Fruit fly (Drosophila melanogaster) whole organism, embryonic: Measurements from ENCODE around the gene corto.
A peak's percentile ranks its signal among the peaks of the same experiment; 100 is the strongest.

Experiments used
- Bdp1 ChIP-seq: fragments of 200-800 bp; sonication (Bioruptor generic); optimal IDR thresholded peaks from 3 replicates; lab custom pipeline; 2016; ENCODE audit warnings: missing biosample characterization, missing genetic modification characterization
- C15 ChIP-seq: fragments of 200-800 bp; sonication (Bioruptor generic); IDR thresholded peaks from 3 replicates; pipeline ENCODE4 v1.3.6; 2022; ENCODE audit warnings: missing biosample characterization, missing genetic modification characterization
- CG1233 ChIP-seq: fragments of 200-800 bp; sonication (Bioruptor generic); optimal IDR thresholded peaks from 4 replicates; lab custom pipeline; 2018; ENCODE audit warnings: missing biosample characterization, mild to moderate bottlenecking, missing genetic modification characterization
- CG12659 ChIP-seq: fragments of 200-800 bp; sonication (Bioruptor generic); optimal IDR thresholded peaks from 3 replicates; lab custom pipeline; 2017; ENCODE audit warnings: mild to moderate bottlenecking, missing biosample characterization, missing genetic modification reagents, missing genetic modification characterization
- CG12942 ChIP-seq: fragments of 200-800 bp; sonication (Bioruptor generic); optimal IDR thresholded peaks from 3 replicates; lab custom pipeline; 2016; ENCODE audit warnings: missing biosample characterization, missing genetic modification characterization
- CG16863 ChIP-seq: fragments of 200-800 bp; sonication (Bioruptor generic); optimal IDR thresholded peaks from 3 replicates; lab custom pipeline; 2016; ENCODE audit warnings: missing biosample characterization, missing genetic modification characterization
- CG17359 ChIP-seq: fragments of 200-800 bp; sonication (Bioruptor generic); optimal IDR thresholded peaks from 3 replicates; lab custom pipeline; 2018; ENCODE audit warnings: missing biosample characterization, mild to moderate bottlenecking, missing genetic modification characterization, moderate library complexity
- CG17361 ChIP-seq: fragments of 200-800 bp; sonication (Bioruptor generic); IDR thresholded peaks from 3 replicates; pipeline ENCODE4 v1.3.6; 2022; ENCODE audit warnings: missing biosample characterization, missing genetic modification characterization
- CG18764 ChIP-seq: fragments of 200-800 bp; sonication (Bioruptor generic); optimal IDR thresholded peaks from 3 replicates; lab custom pipeline; 2016; ENCODE audit warnings: missing biosample characterization, missing genetic modification characterization
- CG2889 ChIP-seq: fragments of 200-800 bp; sonication (Bioruptor generic); IDR thresholded peaks from 3 replicates; pipeline ENCODE4 v1.3.6; 2022; ENCODE audit warnings: missing biosample characterization, missing genetic modification characterization
- CG32532 ChIP-seq: fragments of 200-800 bp; sonication (Bioruptor generic); IDR thresholded peaks from 2 replicates; pipeline ENCODE4 v1.3.6; 2022; ENCODE audit warnings: missing biosample characterization, missing genetic modification characterization
- CG4282 ChIP-seq: fragments of 200-800 bp; sonication (Bioruptor generic); optimal IDR thresholded peaks from 2 replicates; lab custom pipeline; 2016; ENCODE audit warnings: missing biosample characterization, missing genetic modification characterization
- CG4707 ChIP-seq: fragments of 200-800 bp; sonication (Bioruptor generic); optimal IDR thresholded peaks from 2 replicates; lab custom pipeline; 2018; ENCODE audit warnings: missing biosample characterization, mild to moderate bottlenecking, missing genetic modification characterization, moderate library complexity
- CG5953 ChIP-seq: fragments of 200-800 bp; sonication (Bioruptor generic); IDR thresholded peaks from 2 replicates; pipeline ENCODE4 v1.3.6; 2022; ENCODE audit warnings: missing biosample characterization, missing genetic modification characterization
- CG6813 ChIP-seq: fragments of 200-800 bp; sonication (Bioruptor generic); optimal IDR thresholded peaks from 2 replicates; lab custom pipeline; 2017; ENCODE audit warnings: missing biosample characterization, missing genetic modification characterization, mild to moderate bottlenecking, moderate library complexity, missing genetic modification reagents
- CG7357 ChIP-seq: fragments of 200-800 bp; sonication (Bioruptor generic); IDR thresholded peaks from 3 replicates; pipeline ENCODE4 v1.3.6; 2022; ENCODE audit warnings: missing biosample characterization, missing genetic modification characterization
- CG8281 ChIP-seq: fragments of 200-800 bp; sonication (Bioruptor generic); optimal IDR thresholded peaks from 2 replicates; lab custom pipeline; 2018; ENCODE audit warnings: missing biosample characterization, mild to moderate bottlenecking, missing genetic modification characterization, moderate library complexity
- CG9437 ChIP-seq: fragments of 200-800 bp; sonication (Bioruptor generic); optimal IDR thresholded peaks from 2 replicates; lab custom pipeline; 2018; ENCODE audit warnings: missing biosample characterization, mild to moderate bottlenecking, missing genetic modification characterization
- HHEX ChIP-seq: fragments of 200-800 bp; sonication (Bioruptor generic); optimal IDR thresholded peaks from 3 replicates; lab custom pipeline; 2017; ENCODE audit warnings: missing biosample characterization, mild to moderate bottlenecking, missing genetic modification characterization, missing genetic modification reagents
- Lhr ChIP-seq: fragments of 200-800 bp; sonication (Bioruptor generic); optimal IDR thresholded peaks from 3 replicates; lab custom pipeline; 2017; ENCODE audit warnings: mild to moderate bottlenecking, missing biosample characterization, missing genetic modification reagents, missing genetic modification characterization
- Mad ChIP-seq: fragments of 200-800 bp; sonication (Bioruptor generic); optimal IDR thresholded peaks from 2 replicates; lab custom pipeline; 2016; ENCODE audit warnings: missing biosample characterization, missing genetic modification characterization
- Mes4 ChIP-seq: fragments of 200-800 bp; sonication (Bioruptor generic); optimal IDR thresholded peaks from 2 replicates; lab custom pipeline; 2016; ENCODE audit warnings: missing biosample characterization, missing genetic modification characterization
- NC2β ChIP-seq: fragments of 200-800 bp; sonication (Bioruptor generic); optimal IDR thresholded peaks from 2 replicates; lab custom pipeline; 2016; ENCODE audit warnings: missing biosample characterization, missing genetic modification characterization
- Poxn ChIP-seq: fragments of 200-800 bp; sonication (Bioruptor generic); IDR thresholded peaks from 2 replicates; pipeline ENCODE4 v1.3.6; 2022; ENCODE audit warnings: missing biosample characterization, missing genetic modification characterization
- Ptx1 ChIP-seq: fragments of 200-800 bp; sonication (Bioruptor generic); IDR thresholded peaks from 2 replicates; pipeline ENCODE4 v1.3.6; 2022; ENCODE audit warnings: missing biosample characterization, missing genetic modification characterization
- Usf ChIP-seq: fragments of 200-800 bp; sonication (Bioruptor generic); optimal IDR thresholded peaks from 2 replicates; lab custom pipeline; 2017; ENCODE audit warnings: missing genotype, missing biosample characterization, missing genetic modification characterization
- Xrp1 ChIP-seq: fragments of 200-800 bp; sonication (Bioruptor generic); IDR thresholded peaks from 2 replicates; pipeline ENCODE4 v1.3.6; 2022; ENCODE audit warnings: missing biosample characterization, missing genetic modification characterization
- ase ChIP-seq: fragments of 200-800 bp; sonication (Bioruptor generic); IDR thresholded peaks from 3 replicates; pipeline ENCODE4 v1.3.6; 2022; ENCODE audit warnings: missing biosample characterization, missing genetic modification characterization
- bigmax ChIP-seq: fragments of 200-800 bp; sonication (Bioruptor generic); optimal IDR thresholded peaks from 2 replicates; lab custom pipeline; 2018; ENCODE audit warnings: missing biosample characterization, mild to moderate bottlenecking, missing genetic modification characterization
- corto ChIP-seq: fragments of 200-800 bp; sonication (Bioruptor generic); optimal IDR thresholded peaks from 2 replicates; lab custom pipeline; 2016; ENCODE audit warnings: missing biosample characterization, mild to moderate bottlenecking, missing genetic modification characterization, moderate library complexity
- da ChIP-seq: fragments of 200-800 bp; sonication (Bioruptor generic); optimal IDR thresholded peaks from 2 replicates; lab custom pipeline; 2016; ENCODE audit warnings: missing biosample characterization, missing genetic modification characterization
- emc ChIP-seq: fragments of 200-800 bp; sonication (Bioruptor generic); optimal IDR thresholded peaks from 2 replicates; lab custom pipeline; 2016; ENCODE audit warnings: missing biosample characterization, missing genetic modification characterization
- ems ChIP-seq: fragments of 200-800 bp; sonication (Bioruptor generic); optimal IDR thresholded peaks from 3 replicates; lab custom pipeline; 2016; ENCODE audit warnings: missing biosample characterization, missing genetic modification characterization
- en ChIP-seq: fragments of 200-800 bp; sonication (Bioruptor generic); optimal IDR thresholded peaks from 2 replicates; lab custom pipeline; 2016; ENCODE audit warnings: missing biosample characterization, missing genetic modification characterization
- fd102C ChIP-seq: fragments of 200-800 bp; sonication (Bioruptor generic); optimal IDR thresholded peaks from 2 replicates; lab custom pipeline; 2018; ENCODE audit warnings: missing biosample characterization, mild to moderate bottlenecking, missing genetic modification characterization, moderate library complexity
- ftz-f1 ChIP-seq: fragments of 200-800 bp; sonication (Bioruptor generic); optimal IDR thresholded peaks from 2 replicates; lab custom pipeline; 2016; ENCODE audit warnings: missing biosample characterization, missing genetic modification characterization
- fu2 ChIP-seq: fragments of 200-800 bp; sonication (Bioruptor generic); optimal IDR thresholded peaks from 2 replicates; lab custom pipeline; 2016; ENCODE audit warnings: missing biosample characterization, missing genetic modification characterization
- gcm ChIP-seq: fragments of 200-800 bp; sonication (Bioruptor generic); optimal IDR thresholded peaks from 2 replicates; lab custom pipeline; 2019; ENCODE audit warnings: missing biosample characterization, mild to moderate bottlenecking, missing genetic modification characterization, moderate library complexity
- gsb-n ChIP-seq: fragments of 200-800 bp; sonication (Bioruptor generic); optimal IDR thresholded peaks from 3 replicates; lab custom pipeline; 2018; ENCODE audit warnings: missing biosample characterization, mild to moderate bottlenecking, missing genetic modification characterization
- insv ChIP-seq, 2 experiments: fragments of 200-800 bp; sonication (Bioruptor generic); optimal IDR thresholded peaks; 3 replicates each; lab custom pipeline; 2016 to 2018; ENCODE audit warnings: missing biosample characterization in 2 of 2, missing genetic modification characterization in 2 of 2
- lbe ChIP-seq: fragments of 200-800 bp; sonication (Bioruptor generic); optimal IDR thresholded peaks from 2 replicates; lab custom pipeline; 2016; ENCODE audit warnings: missing biosample characterization, mild to moderate bottlenecking, missing genetic modification characterization
- p53 ChIP-seq: fragments of 200-800 bp; sonication (Bioruptor generic); optimal IDR thresholded peaks from 2 replicates; lab custom pipeline; 2016; ENCODE audit warnings: missing biosample characterization, missing genetic modification characterization
- pb ChIP-seq: fragments of 200-800 bp; sonication (Bioruptor generic); optimal IDR thresholded peaks from 3 replicates; lab custom pipeline; 2016; ENCODE audit warnings: missing biosample characterization, missing genetic modification characterization
- pum ChIP-seq: fragments of 200-800 bp; sonication (Bioruptor generic); optimal IDR thresholded peaks from 2 replicates; lab custom pipeline; 2016; ENCODE audit warnings: missing biosample characterization, missing genetic modification characterization
- run ChIP-seq: fragments of 200-800 bp; sonication (Bioruptor generic); optimal IDR thresholded peaks from 3 replicates; lab custom pipeline; 2018; ENCODE audit warnings: missing biosample characterization, mild to moderate bottlenecking, missing genetic modification characterization
- sisA ChIP-seq: fragments of 200-800 bp; sonication (Bioruptor generic); IDR thresholded peaks from 2 replicates; pipeline ENCODE4 v1.3.6; 2022; ENCODE audit warnings: missing biosample characterization, missing genetic modification characterization
- sqz ChIP-seq: fragments of 200-800 bp; sonication (Bioruptor generic); optimal IDR thresholded peaks from 3 replicates; lab custom pipeline; 2018; ENCODE audit warnings: missing biosample characterization, mild to moderate bottlenecking, missing genetic modification characterization
- sr ChIP-seq: fragments of 200-800 bp; sonication (Bioruptor generic); IDR thresholded peaks from 3 replicates; pipeline ENCODE4 v1.3.6; 2022; ENCODE audit warnings: missing biosample characterization, missing genetic modification characterization
- stwl ChIP-seq: fragments of 200-800 bp; sonication (Bioruptor generic); optimal IDR thresholded peaks from 3 replicates; lab custom pipeline; 2018; ENCODE audit warnings: missing biosample characterization, mild to moderate bottlenecking, missing genetic modification characterization, moderate library complexity
- tap ChIP-seq: fragments of 200-800 bp; optimal IDR thresholded peaks from 3 replicates; lab custom pipeline; 2019; ENCODE audit warnings: missing biosample characterization, mild to moderate bottlenecking, missing genetic modification characterization, moderate library complexity
- ttk ChIP-seq: fragments of 200-800 bp; sonication (Bioruptor generic); IDR thresholded peaks from 2 replicates; pipeline ENCODE4 v2.1.2; 2022; ENCODE audit warnings: missing biosample characterization, missing genetic modification characterization

Gene corto

DNA sequence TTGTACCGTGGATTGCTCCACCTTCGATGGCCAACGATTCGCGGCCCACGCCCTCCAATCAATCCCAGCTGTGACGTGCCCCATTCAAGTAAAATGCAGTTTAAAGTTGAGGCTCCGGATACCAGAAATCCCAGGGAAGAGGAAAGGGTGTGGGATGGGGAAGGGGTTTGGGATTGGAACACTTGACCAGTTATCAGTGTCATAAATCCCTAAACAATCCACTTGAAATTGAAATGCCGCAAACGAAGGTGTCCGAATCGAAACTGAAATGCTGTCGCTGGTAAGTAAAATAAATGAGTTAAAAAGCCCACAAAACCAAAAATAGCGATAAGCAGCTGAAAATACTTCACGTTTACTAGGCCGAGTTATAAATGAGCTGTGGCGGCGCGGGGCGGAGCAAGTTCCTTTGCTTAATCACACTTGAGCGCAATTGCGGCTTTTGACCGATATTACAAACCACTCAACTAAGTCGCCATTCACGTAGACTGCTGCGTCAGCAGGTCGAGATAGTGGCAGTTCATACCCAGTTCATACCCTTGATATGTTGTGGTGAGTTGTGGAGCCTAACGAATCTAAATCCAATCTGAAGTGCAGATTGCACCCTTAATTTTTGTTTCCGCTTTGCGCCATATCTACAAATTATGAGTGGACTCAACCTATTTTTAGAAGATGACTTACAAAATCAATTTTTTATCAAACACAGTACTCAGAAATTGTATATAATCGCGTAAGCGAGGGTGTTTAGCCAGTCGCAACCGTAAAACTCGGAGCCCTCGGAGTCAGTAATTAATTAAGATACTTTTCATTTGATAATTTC, 22.1 kb downstream of the corto start (continued):
- TF ChIP-seq Mad, result no peak
- no peak; the same call in 2 of the 3 replicates for TF ChIP-seq sr (GFP tag; lab: Robert Waterston, UW)
- TF ChIP-seq ase (GFP tag; lab: Robert Waterston, UW), result no peak
- no peak for TF ChIP-seq run
- no peak for TF ChIP-seq Poxn (GFP tag; lab: Robert Waterston, UW)
- TF ChIP-seq CG5953 (GFP tag; lab: Robert Waterston, UW), result no peak
- TF ChIP-seq Usf (GFP tag; lab: Kevin White, UChicago), result no peak
- TF ChIP-seq lbe, result no peak
- peak; percentile 10; the same call in 1 of the 3 replicates for TF ChIP-seq CG17361 (GFP tag; lab: Robert Waterston, UW)
- TF ChIP-seq sisA (GFP tag; lab: Robert Waterston, UW), result no peak
- no peak for TF ChIP-seq Lhr (GFP tag; lab: Kevin White, UChicago)
- TF ChIP-seq en, result peak; percentile 14
- no peak for TF ChIP-seq CG1233 (GFP tag; lab: Kevin White, UChicago)
- TF ChIP-seq CG4282, result no peak
- no peak for TF ChIP-seq HHEX (GFP tag; lab: Kevin White, UChicago)
- TF ChIP-seq CG18764, result no peak
- no peak for TF ChIP-seq fd102C (GFP tag; lab: Kevin White, UChicago)
- no peak for TF ChIP-seq p53 (GFP tag; lab: Kevin White, UChicago)
- no peak for TF ChIP-seq CG4707 (GFP tag; lab: Kevin White, UChicago)
- TF ChIP-seq NC2β, result no peak
- TF ChIP-seq Bdp1 (GFP tag; lab: Kevin White, UChicago), result peak; percentile 3
- TF ChIP-seq insv (GFP tag; optimal IDR thresholded peaks at IDR 0.05; lab: Kevin White, UChicago), result no peak
- TF ChIP-seq CG9437 (GFP tag; lab: Kevin White, UChicago), result no peak
- no peak for TF ChIP-seq sqz (GFP tag; lab: Kevin White, UChicago)
- TF ChIP-seq CG8281 (tag; lab: Kevin White, UChicago), result peak; percentile 5
- TF ChIP-seq CG2889 (GFP tag; lab: Robert Waterston, UW), result no peak
- no peak for TF ChIP-seq gsb-n (tag; lab: Kevin White, UChicago)
- TF ChIP-seq CG12659, result no peak
- no peak for TF ChIP-seq pb (GFP tag; lab: Kevin White, UChicago)
- TF ChIP-seq ttk (GFP tag; lab: Robert Waterston, UW), result peak; percentile 54; the same call in 1 of the 2 replicates
- peak; percentile 38 for TF ChIP-seq pum (GFP tag; lab: Kevin White, UChicago)
- TF ChIP-seq Xrp1, result no peak; the same call in 1 of the 2 replicates
- TF ChIP-seq stwl (tag; lab: Kevin White, UChicago), result no peak
- peak; percentile 54 for TF ChIP-seq Ptx1 (GFP tag; lab: Robert Waterston, UW)
- TF ChIP-seq C15 (GFP tag; lab: Robert Waterston, UW), result no peak
- TF ChIP-seq ftz-f1 (GFP tag; lab: Kevin White, UChicago), result no peak
- no peak for TF ChIP-seq tap (tag; lab: Kevin White, UChicago)
- TF ChIP-seq da (GFP tag; lab: Kevin White, UChicago), result no peak
- TF ChIP-seq fu2 (GFP tag; lab: Kevin White, UChicago), result peak; percentile 10
- no peak for TF ChIP-seq bigmax (GFP tag; lab: Kevin White, UChicago)
- no peak for TF ChIP-seq CG7357 (GFP tag; lab: Robert Waterston, UW)
- TF ChIP-seq CG32532 (GFP tag; lab: Robert Waterston, UW), result no peak
- no peak for TF ChIP-seq Mes4 (GFP tag; lab: Kevin White, UChicago)
- TF ChIP-seq CG6813 (GFP tag; lab: Kevin White, UChicago), result no peak
- TF ChIP-seq CG17359 (tag; lab: Kevin White, UChicago), result peak; percentile 3
- no peak for TF ChIP-seq emc
- TF ChIP-seq gcm (GFP tag; lab: Kevin White, UChicago), result no peak
- TF ChIP-seq ems, result no peak
- TF ChIP-seq corto (GFP tag; lab: Kevin White, UChicago), result no peak
- TF ChIP-seq CG12942 (GFP tag; lab: Kevin White, UChicago), result no peak
- TF ChIP-seq CG16863, result peak; percentile 22
